Worm (Caenorhabditis elegans): Measurements from ENCODE around the gene F16F9.1.

DNA sequence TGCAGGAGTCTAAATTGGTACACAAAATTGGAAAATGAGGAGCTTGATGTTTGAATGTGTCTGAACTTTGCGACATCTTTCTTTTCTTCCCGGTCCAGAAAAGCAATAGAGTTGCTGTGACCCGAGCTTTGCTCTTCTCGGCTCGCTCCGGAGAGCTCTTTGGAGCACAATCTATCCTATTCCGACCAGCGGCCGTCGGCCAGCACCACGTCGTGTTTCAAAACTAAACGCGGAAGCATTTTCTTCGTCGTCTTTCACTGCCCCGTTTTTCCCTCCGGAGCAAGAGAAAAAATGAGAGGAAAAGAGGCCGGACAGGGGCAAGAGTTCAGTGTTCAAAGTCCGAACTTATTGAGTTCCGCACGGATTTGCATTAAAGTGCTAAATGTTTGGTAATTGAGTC is 32.8 kb downstream of the F16F9.1 start:
- TF ChIP-seq ZK546.5 (tag; optimal IDR thresholded peaks at IDR 0.05) (no peak), lin-13 (GFP tag; optimal IDR thresholded peaks at IDR 0.05) (no peak), egl-27 (tag; optimal IDR thresholded peaks at IDR 0.05) (peak; percentile 16), nhr-237 (tag; optimal IDR thresholded peaks at IDR 0.05) (no peak), blmp-1 (tag; optimal IDR thresholded peaks at IDR 0.05; ENCODE audit: insufficient read depth) (no peak), lsy-2 (tag; optimal IDR thresholded peaks at IDR 0.05) (no peak), unc-62 (GFP tag; optimal IDR thresholded peaks at IDR 0.05) (no peak), aly-2 (tag; optimal IDR thresholded peaks at IDR 0.05) (no peak), snpc-4 (tag; optimal IDR thresholded peaks at IDR 0.05) (no peak), nhr-11 (tag; optimal IDR thresholded peaks at IDR 0.05) (no peak), ceh-82 (tag; optimal IDR thresholded peaks at IDR 0.05) (no peak)

Data from whole organism, L2 larva.